Worm (Caenorhabditis elegans) whole organism, late embryonic: ENCODE results near the gene clec-177.

Experiments
- C08G9.2 ChIP-seq: sonication (generic microtip); optimal IDR thresholded peaks from 2 replicates; lab custom pipeline; 2016; ENCODE audit warnings: mild to moderate bottlenecking, missing genetic modification characterization, moderate library complexity, missing compliant biosample characterization
- F13H6.1 ChIP-seq: sonication (generic microtip); optimal IDR thresholded peaks from 2 replicates; lab custom pipeline; 2016; ENCODE audit warnings: missing genetic modification characterization, missing compliant biosample characterization
- K09A11.1 ChIP-seq: sonication (generic microtip); optimal IDR thresholded peaks from 2 replicates; lab custom pipeline; 2017; ENCODE audit warnings: antibody characterized with exemption, mild to moderate bottlenecking, missing genetic modification characterization, missing compliant biosample characterization; ENCODE audit not compliant: insufficient read depth
- ceh-24 ChIP-seq: sonication (generic microtip); optimal IDR thresholded peaks from 2 replicates; lab custom pipeline; 2016; ENCODE audit warnings: mild to moderate bottlenecking, missing genetic modification characterization, missing compliant biosample characterization
- ceh-31 ChIP-seq: sonication (generic microtip); optimal IDR thresholded peaks from 2 replicates; lab custom pipeline; 2016; ENCODE audit warnings: missing genetic modification characterization, missing compliant biosample characterization
- elt-4 ChIP-seq: sonication (generic microtip); optimal IDR thresholded peaks from 2 replicates; lab custom pipeline; 2016; ENCODE audit warnings: missing genetic modification characterization, missing compliant biosample characterization
- fkh-6 ChIP-seq: sonication (generic microtip); optimal IDR thresholded peaks from 2 replicates; lab custom pipeline; 2016; ENCODE audit warnings: missing genetic modification characterization, missing compliant biosample characterization
- hlh-15 ChIP-seq: sonication (generic microtip); optimal IDR thresholded peaks from 2 replicates; lab custom pipeline; 2016; ENCODE audit warnings: missing genetic modification characterization, missing compliant biosample characterization
- hlh-6 ChIP-seq: sonication (generic microtip); optimal IDR thresholded peaks from 2 replicates; lab custom pipeline; 2016; ENCODE audit warnings: missing genotype, missing genetic modification characterization, missing compliant biosample characterization
- lim-6 ChIP-seq: sonication (generic microtip); optimal IDR thresholded peaks from 2 replicates; lab custom pipeline; 2016; ENCODE audit warnings: missing genetic modification characterization, missing compliant biosample characterization
- nfya-1 ChIP-seq: sonication (generic microtip); optimal IDR thresholded peaks from 2 replicates; lab custom pipeline; 2017; ENCODE audit warnings: missing genetic modification characterization, mild to moderate bottlenecking, missing compliant biosample characterization, antibody characterized with exemption, moderate library complexity
- pag-3 ChIP-seq: sonication (generic microtip); optimal IDR thresholded peaks from 2 replicates; lab custom pipeline; 2016; ENCODE audit warnings: missing compliant biosample characterization, missing genetic modification characterization, borderline replicate concordance
- sdc-2 ChIP-seq: sonication (generic microtip); optimal IDR thresholded peaks from 2 replicates; lab custom pipeline; 2016; ENCODE audit warnings: missing genotype, missing genetic modification characterization, missing compliant biosample characterization
- sox-4 ChIP-seq: sonication (generic microtip); optimal IDR thresholded peaks from 2 replicates; lab custom pipeline; 2017; ENCODE audit warnings: mild to moderate bottlenecking, missing genetic modification characterization, inconsistent platforms, missing compliant biosample characterization
- syd-9 ChIP-seq: sonication (generic microtip); optimal IDR thresholded peaks from 2 replicates; lab custom pipeline; 2016; ENCODE audit warnings: mild to moderate bottlenecking, missing genetic modification characterization, moderate library complexity, missing compliant biosample characterization
- tbx-2 ChIP-seq: sonication (generic microtip); optimal IDR thresholded peaks from 2 replicates; lab custom pipeline; 2016; ENCODE audit warnings: missing genetic modification characterization, missing compliant biosample characterization
- unc-55 ChIP-seq: sonication (generic microtip); optimal IDR thresholded peaks from 2 replicates; lab custom pipeline; 2017; ENCODE audit warnings: missing biosample characterization, missing genetic modification reagents, missing genetic modification characterization
- unc-86 ChIP-seq: sonication (generic microtip); optimal IDR thresholded peaks from 2 replicates; lab custom pipeline; 2016; ENCODE audit warnings: missing genetic modification characterization, missing compliant biosample characterization

clec-177 gene

DNA sequence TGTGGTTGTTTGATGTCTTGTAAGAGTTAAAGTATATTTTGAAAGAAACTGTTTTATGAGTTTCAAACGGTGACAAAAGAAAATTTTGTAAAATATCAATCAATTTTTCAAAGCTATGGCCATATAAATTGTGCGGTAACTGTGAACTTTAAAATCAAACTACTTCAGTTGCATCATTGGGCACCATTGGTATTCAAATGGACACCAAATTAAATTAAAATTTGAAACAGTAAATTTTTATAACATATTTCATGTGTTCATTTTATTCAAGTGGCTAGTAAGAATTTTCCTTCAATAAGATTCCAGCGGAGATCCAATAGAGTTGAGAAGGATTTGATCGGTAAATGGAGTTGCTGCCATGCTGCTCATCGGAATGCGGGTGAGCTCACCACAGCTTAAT, 45.0 kb downstream of the clec-177 start:
- TF ChIP-seq pag-3, result no peak
- TF ChIP-seq tbx-2 (tag; lab: Kevin White, UChicago), result no peak
- no peak for TF ChIP-seq hlh-15 (tag; lab: Kevin White, UChicago)
- TF ChIP-seq F13H6.1, result no peak

DNA sequence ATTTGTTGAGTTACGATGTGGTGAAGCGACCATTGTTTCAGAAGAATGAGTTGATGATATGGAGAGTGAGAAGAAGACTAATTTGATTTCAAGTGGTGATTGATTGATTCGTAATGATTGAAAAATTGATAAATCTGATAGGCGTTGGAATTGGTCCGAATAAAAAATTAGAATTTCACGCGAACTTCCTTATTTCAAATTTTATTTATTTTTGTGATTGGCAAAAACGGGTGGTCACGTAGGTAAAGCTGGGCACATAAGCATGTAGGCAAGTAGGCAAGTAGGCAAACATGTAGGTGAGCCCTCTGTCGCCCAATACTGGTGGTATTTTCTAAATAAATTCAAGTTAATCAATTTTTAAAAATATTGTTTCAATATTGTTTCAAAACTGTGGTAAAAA, 46.9 kb downstream of the clec-177 start, which contains the start of gene C09B9.4:
Gene C09B9.4, minus strand, starts transcription at position 101 of the 400 bp plus-strand sequence.
- no peak for TF ChIP-seq ceh-31 (tag; lab: Kevin White, UChicago)
- TF ChIP-seq hlh-6 (tag; lab: Kevin White, UChicago), result no peak
- no peak for TF ChIP-seq unc-55 (GFP tag; lab: Kevin White, UChicago)
- no peak for TF ChIP-seq sdc-2 (tag; lab: Kevin White, UChicago)
- no peak for TF ChIP-seq nfya-1 (tag; lab: Kevin White, UChicago)
- TF ChIP-seq unc-86 (tag; lab: Kevin White, UChicago), result no peak
- TF ChIP-seq sox-4 (tag; lab: Kevin White, UChicago), result no peak
- TF ChIP-seq syd-9 (tag; lab: Kevin White, UChicago), result no peak
- TF ChIP-seq elt-4 (tag; lab: Kevin White, UChicago), result no peak
- TF ChIP-seq ceh-24, result no peak
- TF ChIP-seq tbx-2 (tag; lab: Kevin White, UChicago), result no peak
- TF ChIP-seq C08G9.2, result no peak
- TF ChIP-seq lim-6 (tag; lab: Kevin White, UChicago), result no peak
- TF ChIP-seq fkh-6 (tag; lab: Kevin White, UChicago), result no peak
- no peak for TF ChIP-seq K09A11.1 (tag; lab: Kevin White, UChicago)
